Fruit fly (Drosophila melanogaster) whole organism, prepupa: Measurements from ENCODE around the gene PGAP2.
A peak's percentile ranks its signal among the peaks of the same experiment; 100 is the strongest.

Experiments
- Blimp-1 ChIP-seq: fragments of 200-800 bp; sonication (Bioruptor generic); optimal IDR thresholded peaks from 3 replicates; lab custom pipeline; 2017; ENCODE audit warnings: missing biosample characterization, missing genetic modification characterization, mild to moderate bottlenecking, moderate library complexity, missing genetic modification reagents
- CG10631 ChIP-seq: fragments of 200-800 bp; sonication (Bioruptor generic); optimal IDR thresholded peaks from 2 replicates; lab custom pipeline; 2016; ENCODE audit warnings: missing biosample characterization, missing genetic modification characterization
- CG10669 ChIP-seq: fragments of 200-800 bp; sonication (Bioruptor generic); optimal IDR thresholded peaks from 3 replicates; lab custom pipeline; 2018; ENCODE audit warnings: missing biosample characterization, mild to moderate bottlenecking, missing genetic modification characterization, moderate library complexity
- CG11294 ChIP-seq: fragments of 200-800 bp; sonication (Bioruptor generic); IDR thresholded peaks from 2 replicates; pipeline ENCODE4 v1.3.6; 2022; ENCODE audit warnings: missing biosample characterization, missing genetic modification characterization
- CG11762 ChIP-seq: fragments of 200-800 bp; sonication (Bioruptor generic); optimal IDR thresholded peaks from 3 replicates; lab custom pipeline; 2016; ENCODE audit warnings: missing biosample characterization, missing genetic modification characterization; ENCODE audit not compliant: insufficient read depth
- CG11902 ChIP-seq: fragments of 200-800 bp; sonication (Bioruptor generic); optimal IDR thresholded peaks from 3 replicates; lab custom pipeline; 2016; ENCODE audit warnings: missing biosample characterization, missing genetic modification characterization
- CG15336 ChIP-seq: fragments of 200-800 bp; sonication (Bioruptor generic); IDR thresholded peaks from 2 replicates; pipeline ENCODE4 v1.3.6; 2022; ENCODE audit warnings: missing biosample characterization, missing genetic modification characterization
- CG1621 ChIP-seq: fragments of 200-800 bp; sonication (Bioruptor generic); optimal IDR thresholded peaks from 3 replicates; lab custom pipeline; 2018; ENCODE audit warnings: missing biosample characterization, mild to moderate bottlenecking, missing genetic modification characterization
- CG16779 ChIP-seq: fragments of 200-800 bp; sonication (Bioruptor generic); optimal IDR thresholded peaks from 3 replicates; lab custom pipeline; 2017; ENCODE audit warnings: missing biosample characterization, mild to moderate bottlenecking, missing genetic modification characterization
- CG3032 ChIP-seq: fragments of 200-800 bp; optimal IDR thresholded peaks from 2 replicates; lab custom pipeline; 2019; ENCODE audit warnings: missing biosample characterization, mild to moderate bottlenecking, missing genetic modification characterization, moderate library complexity
- CG31627 ChIP-seq: fragments of 200-800 bp; sonication (Bioruptor generic); optimal IDR thresholded peaks from 3 replicates; lab custom pipeline; 2016; ENCODE audit warnings: missing biosample characterization, missing genetic modification characterization
- CG32006 ChIP-seq: fragments of 200-800 bp; sonication (Bioruptor generic); optimal IDR thresholded peaks from 3 replicates; lab custom pipeline; 2017; ENCODE audit warnings: missing biosample characterization, mild to moderate bottlenecking, missing genetic modification characterization
- CG34406 ChIP-seq: fragments of 200-800 bp; sonication (Bioruptor generic); optimal IDR thresholded peaks from 3 replicates; lab custom pipeline; 2016; ENCODE audit warnings: missing biosample characterization, missing genetic modification characterization
- CG3919 ChIP-seq: fragments of 200-800 bp; sonication (Bioruptor generic); optimal IDR thresholded peaks from 3 replicates; lab custom pipeline; 2016; ENCODE audit warnings: missing biosample characterization, missing genetic modification characterization
- CG4318 ChIP-seq: fragments of 200-800 bp; sonication (Bioruptor generic); optimal IDR thresholded peaks from 3 replicates; lab custom pipeline; 2017; ENCODE audit warnings: missing biosample characterization, mild to moderate bottlenecking, missing genetic modification characterization
- CG6163 ChIP-seq: fragments of 200-800 bp; sonication (Bioruptor generic); IDR thresholded peaks from 3 replicates; pipeline ENCODE4 v1.3.6; 2022; ENCODE audit warnings: missing biosample characterization, missing genetic modification characterization
- CG6276 ChIP-seq: fragments of 200-800 bp; sonication (Bioruptor generic); optimal IDR thresholded peaks from 2 replicates; lab custom pipeline; 2017; ENCODE audit warnings: missing biosample characterization, mild to moderate bottlenecking, missing genetic modification characterization
- CG6792 ChIP-seq: fragments of 200-800 bp; sonication (Bioruptor generic); optimal IDR thresholded peaks from 3 replicates; lab custom pipeline; 2016; ENCODE audit warnings: missing biosample characterization, missing genetic modification characterization
- CG6808 ChIP-seq: fragments of 200-800 bp; sonication (Bioruptor generic); optimal IDR thresholded peaks from 3 replicates; lab custom pipeline; 2017; ENCODE audit warnings: missing biosample characterization, missing genetic modification characterization, mild to moderate bottlenecking, moderate library complexity, missing genetic modification reagents
- CG6854 ChIP-seq: fragments of 200-800 bp; sonication (Bioruptor generic); optimal IDR thresholded peaks from 2 replicates; lab custom pipeline; 2017; ENCODE audit warnings: missing biosample characterization, mild to moderate bottlenecking, missing genetic modification characterization
- CG7368 ChIP-seq: fragments of 200-800 bp; sonication (Bioruptor generic); optimal IDR thresholded peaks from 3 replicates; lab custom pipeline; 2016; ENCODE audit warnings: missing biosample characterization, missing genetic modification characterization
- CG8119 ChIP-seq: fragments of 200-800 bp; sonication (Bioruptor generic); IDR thresholded peaks from 3 replicates; pipeline ENCODE4 v1.3.6; 2022; ENCODE audit warnings: missing biosample characterization, missing genetic modification characterization
- CG9139 ChIP-seq: fragments of 200-800 bp; sonication (Bioruptor generic); optimal IDR thresholded peaks from 3 replicates; lab custom pipeline; 2017; ENCODE audit warnings: missing biosample characterization, mild to moderate bottlenecking, missing genetic modification characterization
- Eip75B ChIP-seq: fragments of 200-800 bp; sonication (Bioruptor generic); optimal IDR thresholded peaks from 3 replicates; lab custom pipeline; 2016; ENCODE audit warnings: missing biosample characterization, missing genetic modification characterization
- Eip78C ChIP-seq: fragments of 200-800 bp; sonication (Bioruptor generic); peaks from one replicate; lab custom pipeline; 2016; ENCODE audit warnings: missing biosample characterization, missing genetic modification characterization
- Ets21C ChIP-seq: fragments of 200-800 bp; sonication (Bioruptor generic); optimal IDR thresholded peaks from 3 replicates; lab custom pipeline; 2016; ENCODE audit warnings: missing biosample characterization, missing genetic modification characterization
- Gug ChIP-seq: fragments of 200-800 bp; sonication (Bioruptor generic); IDR thresholded peaks from 2 replicates; pipeline ENCODE4 v1.3.6; 2022; ENCODE audit warnings: missing biosample characterization, missing genetic modification characterization
- Hr38 ChIP-seq: sonication (Bioruptor generic); optimal IDR thresholded peaks from 2 replicates; lab custom pipeline; 2016; ENCODE audit warnings: missing biosample characterization, missing genetic modification characterization
- Hr4 ChIP-seq: fragments of 200-800 bp; sonication (Bioruptor generic); optimal IDR thresholded peaks from 3 replicates; lab custom pipeline; 2016; ENCODE audit warnings: missing biosample characterization, missing genetic modification characterization
- Lpt ChIP-seq: fragments of 200-800 bp; sonication (Bioruptor generic); optimal IDR thresholded peaks from 3 replicates; lab custom pipeline; 2016; ENCODE audit warnings: missing biosample characterization, missing genetic modification characterization
- Met ChIP-seq: fragments of 200-800 bp; sonication (Bioruptor generic); optimal IDR thresholded peaks from 3 replicates; lab custom pipeline; 2016; ENCODE audit warnings: missing biosample characterization, missing genetic modification characterization
- OdsH ChIP-seq: fragments of 200-800 bp; sonication (Bioruptor generic); optimal IDR thresholded peaks from 3 replicates; lab custom pipeline; 2016; ENCODE audit warnings: missing biosample characterization, missing genetic modification characterization
- Smox ChIP-seq: fragments of 200-800 bp; sonication (Bioruptor generic); optimal IDR thresholded peaks from 3 replicates; lab custom pipeline; 2016; ENCODE audit warnings: missing biosample characterization, missing genetic modification characterization
- Sox14 ChIP-seq: fragments of 200-800 bp; sonication (Bioruptor generic); optimal IDR thresholded peaks from 3 replicates; lab custom pipeline; 2016; ENCODE audit warnings: missing biosample characterization, missing genetic modification characterization
- Sox15 ChIP-seq: fragments of 200-800 bp; sonication (Bioruptor generic); optimal IDR thresholded peaks from 3 replicates; lab custom pipeline; 2016; ENCODE audit warnings: missing biosample characterization, missing genetic modification characterization
- achi ChIP-seq: fragments of 200-800 bp; sonication (Bioruptor generic); optimal IDR thresholded peaks from 3 replicates; lab custom pipeline; 2016; ENCODE audit warnings: missing biosample characterization, missing genetic modification characterization
- acj6 ChIP-seq: fragments of 200-800 bp; sonication (Bioruptor generic); optimal IDR thresholded peaks from 3 replicates; lab custom pipeline; 2016; ENCODE audit warnings: missing biosample characterization, missing genetic modification characterization
- dac ChIP-seq: fragments of 200-800 bp; sonication (Bioruptor generic); optimal IDR thresholded peaks from 2 replicates; lab custom pipeline; 2017; ENCODE audit warnings: missing biosample characterization, mild to moderate bottlenecking, missing genetic modification characterization
- dsx ChIP-seq: fragments of 200-800 bp; optimal IDR thresholded peaks from 3 replicates; lab custom pipeline; 2019; ENCODE audit warnings: missing biosample characterization, mild to moderate bottlenecking, missing genetic modification characterization, moderate library complexity; ENCODE audit not compliant: poor library complexity, severe bottlenecking
- eg ChIP-seq: fragments of 200-800 bp; sonication (Bioruptor generic); IDR thresholded peaks from 3 replicates; pipeline ENCODE4 v1.3.6; 2022; ENCODE audit warnings: missing biosample characterization, missing genetic modification characterization
- esn ChIP-seq: fragments of 200-800 bp; sonication (Bioruptor generic); optimal IDR thresholded peaks from 2 replicates; lab custom pipeline; 2016; ENCODE audit warnings: missing biosample characterization, mild to moderate bottlenecking, missing genetic modification characterization, moderate library complexity
- fd59A ChIP-seq: fragments of 200-800 bp; sonication (Bioruptor generic); optimal IDR thresholded peaks from 2 replicates; lab custom pipeline; 2017; ENCODE audit warnings: missing biosample characterization, mild to moderate bottlenecking, missing genetic modification characterization, missing genetic modification reagents
- fd85E ChIP-seq: fragments of 200-800 bp; sonication (Bioruptor generic); optimal IDR thresholded peaks from 3 replicates; lab custom pipeline; 2016; ENCODE audit warnings: missing biosample characterization, missing genetic modification characterization
- fkh ChIP-seq: fragments of 200-800 bp; sonication (Bioruptor generic); optimal IDR thresholded peaks from 3 replicates; lab custom pipeline; 2017; ENCODE audit warnings: missing biosample characterization, mild to moderate bottlenecking, missing genetic modification characterization, moderate library complexity
- lz ChIP-seq: fragments of 200-800 bp; sonication (Bioruptor generic); optimal IDR thresholded peaks from 3 replicates; lab custom pipeline; 2016; ENCODE audit warnings: missing biosample characterization, missing genetic modification characterization
- net ChIP-seq: fragments of 200-800 bp; sonication (Bioruptor generic); optimal IDR thresholded peaks from 3 replicates; lab custom pipeline; 2016; ENCODE audit warnings: missing biosample characterization, missing genetic modification characterization
- pdm3 ChIP-seq: fragments of 200-800 bp; sonication (Bioruptor generic); optimal IDR thresholded peaks from 3 replicates; lab custom pipeline; 2016; ENCODE audit warnings: missing biosample characterization, missing genetic modification characterization
- salr ChIP-seq, 2 experiments: fragments of 200-800 bp; sonication (Bioruptor generic); optimal IDR thresholded peaks; 3 replicates each; lab custom pipeline; 2016 to 2018; ENCODE audit warnings: missing biosample characterization in 2 of 2, missing genetic modification characterization in 2 of 2, mild to moderate bottlenecking in 1 of 2
- spab ChIP-seq: fragments of 200-800 bp; sonication (Bioruptor generic); optimal IDR thresholded peaks from 2 replicates; lab custom pipeline; 2017; ENCODE audit warnings: missing biosample characterization, mild to moderate bottlenecking, missing genetic modification characterization, missing genetic modification reagents
- ss ChIP-seq, 2 experiments: fragments of 200-800 bp; sonication (Bioruptor generic); optimal IDR thresholded peaks; 2 replicates in 1 of 2; 3 replicates in 1 of 2; lab custom pipeline; 2017 to 2018; ENCODE audit warnings: mild to moderate bottlenecking in 2 of 2, missing biosample characterization in 2 of 2, missing genetic modification characterization in 2 of 2, moderate library complexity in 1 of 2
- topi ChIP-seq: fragments of 200-800 bp; sonication (Bioruptor generic); optimal IDR thresholded peaks from 3 replicates; lab custom pipeline; 2016; ENCODE audit warnings: missing biosample characterization, missing genetic modification characterization
- vri ChIP-seq: fragments of 200-800 bp; sonication (Bioruptor generic); optimal IDR thresholded peaks from 3 replicates; lab custom pipeline; 2016; ENCODE audit warnings: missing biosample characterization, mild to moderate bottlenecking, missing genetic modification characterization

PGAP2 gene

dm6 chr2L:837989-838388, 18.7 kb upstream of the PGAP2 start:
- TF ChIP-seq dsx (GFP tag; lab: Kevin White, UChicago) = peak; percentile 33
- TF ChIP-seq eg = peak; percentile 93
- peak; percentile 18 to 54 for TF ChIP-seq ss (GFP tag; optimal IDR thresholded peaks at IDR 0.05; lab: Kevin White, UChicago)
- no peak for TF ChIP-seq Smox (GFP tag; lab: Kevin White, UChicago)
- TF ChIP-seq dac (GFP tag; lab: Kevin White, UChicago) = peak; percentile 90
- peak; percentile 90 for TF ChIP-seq CG15336 (GFP tag; lab: Robert Waterston, UW)
- TF ChIP-seq CG6163 (GFP tag; lab: Robert Waterston, UW) = peak; percentile 83
- no peak for TF ChIP-seq acj6
- peak; percentile 67 for TF ChIP-seq CG6276 (GFP tag; lab: Kevin White, UChicago)
- TF ChIP-seq Ets21C (GFP tag; lab: Kevin White, UChicago) = peak; percentile 28
- TF ChIP-seq Hr4 (GFP tag; lab: Kevin White, UChicago) = no peak
- peak; percentile 74 for TF ChIP-seq esn (GFP tag; lab: Kevin White, UChicago)
- TF ChIP-seq CG31627 (GFP tag; lab: Kevin White, UChicago) = peak; percentile 35
- TF ChIP-seq spab (GFP tag; lab: Kevin White, UChicago) = no peak
- TF ChIP-seq CG3032 (tag; lab: Kevin White, UChicago) = peak; percentile 14
- peak; percentile 90 for TF ChIP-seq pdm3
- peak; percentile 88 for TF ChIP-seq Lpt
- peak; percentile 27 for TF ChIP-seq CG11762 (GFP tag; lab: Kevin White, UChicago)
- TF ChIP-seq CG11294 = peak; percentile 67
- peak; percentile 92 for TF ChIP-seq CG32006
- TF ChIP-seq CG10631 (GFP tag; lab: Kevin White, UChicago) = peak; percentile 82
- TF ChIP-seq Hr38 = no peak
- TF ChIP-seq OdsH = no peak
- no peak for TF ChIP-seq CG9139
- no peak for TF ChIP-seq fd85E (GFP tag; lab: Kevin White, UChicago)
- no peak for TF ChIP-seq salr (GFP tag; optimal IDR thresholded peaks at IDR 0.05; lab: Kevin White, UChicago)
- peak; percentile 50 for TF ChIP-seq CG6792
- TF ChIP-seq Gug (GFP tag; lab: Robert Waterston, UW) = peak; percentile 72
- TF ChIP-seq fkh = no peak
- TF ChIP-seq CG10669 (GFP tag; lab: Kevin White, UChicago) = no peak
- no peak for TF ChIP-seq Blimp-1
- TF ChIP-seq CG11902 (GFP tag; lab: Kevin White, UChicago) = peak; percentile 12
- peak; percentile 75 for TF ChIP-seq CG3919 (GFP tag; lab: Kevin White, UChicago)
- no peak for TF ChIP-seq CG34406 (GFP tag; lab: Kevin White, UChicago)
- TF ChIP-seq Sox14 (GFP tag; lab: Kevin White, UChicago) = peak; percentile 88
- peak; percentile 88 for TF ChIP-seq Eip75B (GFP tag; lab: Kevin White, UChicago)
- TF ChIP-seq fd59A (GFP tag; lab: Kevin White, UChicago) = peak; percentile 79
- no peak for TF ChIP-seq Met (GFP tag; lab: Kevin White, UChicago)
- peak; percentile 4 for TF ChIP-seq lz (GFP tag; lab: Kevin White, UChicago)
- TF ChIP-seq CG6854 = no peak
- TF ChIP-seq CG16779 (tag; lab: Kevin White, UChicago) = peak; percentile 79
- no peak for TF ChIP-seq Sox15 (GFP tag; lab: Kevin White, UChicago)
- TF ChIP-seq CG6808 (GFP tag; lab: Kevin White, UChicago) = peak; percentile 33
- peak; percentile 81 for TF ChIP-seq Eip78C (GFP tag; lab: Kevin White, UChicago)
- TF ChIP-seq vri = peak; percentile 14
- TF ChIP-seq topi (GFP tag; lab: Kevin White, UChicago) = no peak
- no peak for TF ChIP-seq CG4318 (GFP tag; lab: Kevin White, UChicago)
- peak; percentile 92 for TF ChIP-seq CG8119 (GFP tag; lab: Robert Waterston, UW)
- peak; percentile 53 for TF ChIP-seq CG1621 (tag; lab: Kevin White, UChicago)
- peak; percentile 77 for TF ChIP-seq net (GFP tag; lab: Kevin White, UChicago)
- peak; percentile 66 for TF ChIP-seq achi (GFP tag; lab: Kevin White, UChicago)
- peak; percentile 54 for TF ChIP-seq CG7368 (GFP tag; lab: Kevin White, UChicago)
